Worm (Caenorhabditis elegans) whole organism, late embryonic: ENCODE data around the gene lgc-41.
A peak's percentile ranks its signal among the peaks of the same experiment; 100 is the strongest.

Experiments used
- C08G9.2 ChIP-seq: sonication (generic microtip); optimal IDR thresholded peaks from 2 replicates; lab custom pipeline; 2016; ENCODE audit warnings: mild to moderate bottlenecking, missing genetic modification characterization, moderate library complexity, missing compliant biosample characterization
- F13H6.1 ChIP-seq: sonication (generic microtip); optimal IDR thresholded peaks from 2 replicates; lab custom pipeline; 2016; ENCODE audit warnings: missing genetic modification characterization, missing compliant biosample characterization
- K02D7.2 ChIP-seq: sonication (generic microtip); optimal IDR thresholded peaks from 2 replicates; lab custom pipeline; 2017; ENCODE audit warnings: mild to moderate bottlenecking, missing genetic modification characterization, missing compliant biosample characterization
- K09A11.1 ChIP-seq: sonication (generic microtip); optimal IDR thresholded peaks from 2 replicates; lab custom pipeline; 2017; ENCODE audit warnings: antibody characterized with exemption, mild to moderate bottlenecking, missing genetic modification characterization, missing compliant biosample characterization; ENCODE audit not compliant: insufficient read depth
- Y22D7AL.16 ChIP-seq: sonication (generic microtip); optimal IDR thresholded peaks from 2 replicates; lab custom pipeline; 2016; ENCODE audit warnings: missing genetic modification characterization, missing compliant biosample characterization
- ama-1 ChIP-seq: fragments of 150-350 bp; optimal IDR thresholded peaks from 2 replicates; lab custom pipeline; 2014
- ceh-14 ChIP-seq: sonication (generic microtip); optimal IDR thresholded peaks from 2 replicates; lab custom pipeline; 2016; ENCODE audit warnings: missing genotype, missing genetic modification characterization, missing compliant biosample characterization
- ceh-18 ChIP-seq: sonication (generic microtip); optimal IDR thresholded peaks from 2 replicates; lab custom pipeline; 2016; ENCODE audit warnings: missing genetic modification characterization, missing compliant biosample characterization
- ceh-19 ChIP-seq: fragments of 200-800 bp; sonication (Bioruptor generic); optimal IDR thresholded peaks from 2 replicates; lab custom pipeline; 2018; ENCODE audit warnings: mild to moderate bottlenecking, missing genetic modification characterization, missing compliant biosample characterization
- ceh-2 ChIP-seq: sonication (generic microtip); optimal IDR thresholded peaks from 2 replicates; lab custom pipeline; 2016; ENCODE audit warnings: missing genotype, missing genetic modification characterization, missing compliant biosample characterization
- ceh-24 ChIP-seq: sonication (generic microtip); optimal IDR thresholded peaks from 2 replicates; lab custom pipeline; 2016; ENCODE audit warnings: mild to moderate bottlenecking, missing genetic modification characterization, missing compliant biosample characterization
- ceh-30 ChIP-seq: fragments of 150-350 bp; optimal IDR thresholded peaks from 2 replicates; lab custom pipeline; 2014; ENCODE audit warnings: missing biosample characterization, missing genetic modification characterization
- ceh-34 ChIP-seq: sonication (generic microtip); optimal IDR thresholded peaks from 2 replicates; lab custom pipeline; 2016; ENCODE audit warnings: mild to moderate bottlenecking, missing genetic modification characterization, missing compliant biosample characterization
- ceh-45 ChIP-seq: fragments of 200-800 bp; sonication (Bioruptor generic); IDR thresholded peaks from 2 replicates; pipeline ENCODE4 v1.3.6; 2022; ENCODE audit warnings: missing genetic modification reagents, missing genetic modification characterization, missing compliant biosample characterization
- ceh-48 ChIP-seq: sonication (generic microtip); optimal IDR thresholded peaks from 2 replicates; lab custom pipeline; 2016; ENCODE audit warnings: missing genetic modification characterization, inconsistent platforms, missing compliant biosample characterization
- ceh-6 ChIP-seq: fragments of 200-800 bp; sonication (Bioruptor generic); optimal IDR thresholded peaks from 2 replicates; lab custom pipeline; 2018; ENCODE audit warnings: mild to moderate bottlenecking, missing genetic modification characterization, missing compliant biosample characterization
- ceh-9 ChIP-seq: sonication (generic microtip); optimal IDR thresholded peaks from 2 replicates; lab custom pipeline; 2016; ENCODE audit warnings: mild to moderate bottlenecking, missing genetic modification characterization, inconsistent platforms, missing compliant biosample characterization
- elt-2 ChIP-seq: sonication (generic microtip); optimal IDR thresholded peaks from 2 replicates; lab custom pipeline; 2016; ENCODE audit warnings: missing genetic modification reagents, missing genetic modification characterization, missing compliant biosample characterization
- ets-4 ChIP-seq: sonication (generic microtip); optimal IDR thresholded peaks from 2 replicates; lab custom pipeline; 2016; ENCODE audit warnings: missing genetic modification characterization, missing compliant biosample characterization
- eyg-1 ChIP-seq: sonication (generic microtip); optimal IDR thresholded peaks from 2 replicates; lab custom pipeline; 2016; ENCODE audit warnings: missing genotype, missing genetic modification characterization, missing compliant biosample characterization
- fkh-6 ChIP-seq: sonication (generic microtip); optimal IDR thresholded peaks from 2 replicates; lab custom pipeline; 2016; ENCODE audit warnings: missing genetic modification characterization, missing compliant biosample characterization
- gmeb-2 ChIP-seq: sonication (generic microtip); optimal IDR thresholded peaks from 2 replicates; lab custom pipeline; 2016; ENCODE audit warnings: missing genetic modification characterization, inconsistent platforms, missing compliant biosample characterization
- hlh-30 ChIP-seq: sonication (generic microtip); optimal IDR thresholded peaks from 2 replicates; lab custom pipeline; 2017; ENCODE audit warnings: antibody characterized with exemption, missing genetic modification characterization, missing compliant biosample characterization; ENCODE audit not compliant: insufficient read depth
- hlh-6 ChIP-seq: sonication (generic microtip); optimal IDR thresholded peaks from 2 replicates; lab custom pipeline; 2016; ENCODE audit warnings: missing genotype, missing genetic modification characterization, missing compliant biosample characterization
- hlh-8 ChIP-seq: sonication (generic microtip); optimal IDR thresholded peaks from 2 replicates; lab custom pipeline; 2016; ENCODE audit warnings: missing genotype, missing genetic modification characterization, missing compliant biosample characterization
- lim-6 ChIP-seq: sonication (generic microtip); optimal IDR thresholded peaks from 2 replicates; lab custom pipeline; 2016; ENCODE audit warnings: missing genetic modification characterization, missing compliant biosample characterization
- madf-2 ChIP-seq: sonication (generic microtip); optimal IDR thresholded peaks from 2 replicates; lab custom pipeline; 2017; ENCODE audit warnings: missing genetic modification characterization, missing compliant biosample characterization
- nhr-11 ChIP-seq: fragments of 150-350 bp; optimal IDR thresholded peaks from 2 replicates; lab custom pipeline; 2014; ENCODE audit warnings: missing biosample characterization, missing genetic modification characterization
- nhr-232 ChIP-seq: sonication (generic microtip); optimal IDR thresholded peaks from 2 replicates; lab custom pipeline; 2016; ENCODE audit warnings: missing genetic modification characterization, missing compliant biosample characterization
- npax-4 ChIP-seq: sonication (generic microtip); optimal IDR thresholded peaks from 2 replicates; lab custom pipeline; 2016; ENCODE audit warnings: missing genetic modification characterization, missing compliant biosample characterization
- odd-2 ChIP-seq: sonication (generic microtip); optimal IDR thresholded peaks from 2 replicates; lab custom pipeline; 2017; ENCODE audit warnings: antibody characterized with exemption, mild to moderate bottlenecking, missing genetic modification characterization, missing compliant biosample characterization
- pax-1 ChIP-seq: fragments of 150-350 bp; optimal IDR thresholded peaks from 2 replicates; lab custom pipeline; 2014; ENCODE audit warnings: missing biosample characterization, missing genetic modification characterization
- pha-2 ChIP-seq: sonication (generic microtip); optimal IDR thresholded peaks from 2 replicates; lab custom pipeline; 2017; ENCODE audit warnings: mild to moderate bottlenecking, missing genetic modification characterization, missing compliant biosample characterization
- pha-4 ChIP-seq: fragments of 150-350 bp; optimal IDR thresholded peaks from 2 replicates; lab custom pipeline; 2018; ENCODE audit warnings: missing biosample characterization, missing genetic modification reagents, missing genetic modification characterization
- rnt-1 ChIP-seq: sonication (generic microtip); optimal IDR thresholded peaks from 2 replicates; lab custom pipeline; 2016; ENCODE audit warnings: missing genetic modification characterization, missing compliant biosample characterization
- sdc-2 ChIP-seq: sonication (generic microtip); optimal IDR thresholded peaks from 2 replicates; lab custom pipeline; 2016; ENCODE audit warnings: missing genotype, missing genetic modification characterization, missing compliant biosample characterization
- sox-2 ChIP-seq: fragments of 200-800 bp; sonication (Bioruptor generic); IDR thresholded peaks from 2 replicates; pipeline ENCODE4 v1.3.6; 2022; ENCODE audit warnings: missing genetic modification reagents, missing genetic modification characterization, missing compliant biosample characterization
- tbx-2 ChIP-seq: sonication (generic microtip); optimal IDR thresholded peaks from 2 replicates; lab custom pipeline; 2016; ENCODE audit warnings: missing genetic modification characterization, missing compliant biosample characterization
- ttx-3 ChIP-seq: sonication (generic microtip); optimal IDR thresholded peaks from 2 replicates; lab custom pipeline; 2016; ENCODE audit warnings: missing genetic modification reagents, missing genetic modification characterization, missing compliant biosample characterization
- unc-3 ChIP-seq, 2 experiments: fragments of 200-800 bp in 1 of 2; sonication (Bioruptor generic) in 1 of 2; sonication (generic microtip) in 1 of 2; conservative IDR thresholded peaks in 1 of 2; optimal IDR thresholded peaks in 1 of 2; 2 replicates each; pipeline versions ENCODE4 v1.3.6 to Lab custom; 2016 to 2022; ENCODE audit warnings: missing compliant biosample characterization in 2 of 2, missing genetic modification characterization in 2 of 2, missing genetic modification reagents in 1 of 2
- unc-42 ChIP-seq: sonication (generic microtip); optimal IDR thresholded peaks from 2 replicates; lab custom pipeline; 2016; ENCODE audit warnings: missing genotype, missing genetic modification characterization, missing compliant biosample characterization
- ztf-16 ChIP-seq: sonication (generic microtip); optimal IDR thresholded peaks from 2 replicates; lab custom pipeline; 2017; ENCODE audit warnings: missing genetic modification characterization, missing compliant biosample characterization

Gene lgc-41

ce11 chrX:10424744-10425143, 29.3 kb upstream of the lgc-41 start:
- TF ChIP-seq ceh-30 (tag; lab: Kevin White, UChicago), result no peak
- no peak for TF ChIP-seq lim-6 (tag; lab: Kevin White, UChicago)
- TF ChIP-seq ceh-45 (GFP tag; lab: Robert Waterston, UW), result no peak
- no peak for TF ChIP-seq pha-4 (tag; lab: Kevin White, UChicago)
- TF ChIP-seq ama-1 (lab: Kevin White, UChicago), result no peak
- no peak for TF ChIP-seq odd-2 (tag; lab: Kevin White, UChicago)

ce11 chrX:10428109-10428508, 26.0 kb upstream of the lgc-41 start:
- no peak for TF ChIP-seq odd-2 (tag; lab: Kevin White, UChicago)
- no peak for TF ChIP-seq pax-1 (tag; lab: Kevin White, UChicago)
- TF ChIP-seq ceh-2 (tag; lab: Kevin White, UChicago), result no peak
- TF ChIP-seq unc-42, result no peak
- no peak for TF ChIP-seq ceh-6 (GFP tag; lab: Kevin White, UChicago)
- TF ChIP-seq ceh-34 (tag; lab: Kevin White, UChicago), result no peak
- no peak for TF ChIP-seq ceh-24 (tag; lab: Kevin White, UChicago)
- TF ChIP-seq, all 69 proteins: peak for 0

ce11 chrX:10428557-10428956, 25.5 kb upstream of the lgc-41 start, which contains the start of gene mig-15:
TSS of gene mig-15 (minus strand) at chrX:10428657.
- TF ChIP-seq sox-2 (GFP tag; lab: Robert Waterston, UW), result no peak
- TF ChIP-seq ceh-14, result no peak
- no peak for TF ChIP-seq ztf-16 (tag; lab: Kevin White, UChicago)
- TF ChIP-seq K09A11.1, result no peak

DNA sequence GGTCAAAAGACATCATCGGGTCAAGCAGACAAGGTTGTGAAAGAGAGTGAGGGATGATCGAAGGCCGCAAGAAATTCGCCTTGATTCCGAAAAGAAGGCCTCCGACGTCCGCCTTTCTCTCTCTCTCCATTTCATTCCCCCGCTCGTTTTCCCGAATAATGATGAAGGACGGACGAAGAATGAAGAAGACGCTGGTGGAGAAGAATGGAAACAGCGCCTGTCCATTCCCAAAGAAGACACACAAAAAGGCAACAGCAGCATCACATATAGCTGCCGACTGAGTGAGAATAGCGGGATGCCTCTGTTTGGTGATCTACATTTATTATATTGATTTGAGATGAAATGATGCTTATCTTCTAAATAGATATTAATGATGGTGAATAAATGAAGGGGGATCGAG, 24.9 kb upstream of the lgc-41 start:
- TF ChIP-seq eyg-1 (tag; lab: Kevin White, UChicago) (no peak), hlh-30 (tag; lab: Kevin White, UChicago) (no peak), ceh-9 (tag; lab: Kevin White, UChicago) (no peak), rnt-1 (tag; lab: Kevin White, UChicago) (no peak), lim-6 (tag; lab: Kevin White, UChicago) (no peak), tbx-2 (tag; lab: Kevin White, UChicago) (no peak), ceh-19 (GFP tag; lab: Kevin White, UChicago) (no peak), nhr-11 (tag; lab: Kevin White, UChicago) (no peak), odd-2 (tag; lab: Kevin White, UChicago) (no peak), pha-2 (tag; lab: Kevin White, UChicago) (no peak), ceh-18 (no peak), madf-2 (tag; lab: Kevin White, UChicago) (no peak), ztf-16 (tag; lab: Kevin White, UChicago) (no peak), C08G9.2 (tag; lab: Kevin White, UChicago) (no peak), gmeb-2 (tag; lab: Kevin White, UChicago) (no peak), K09A11.1 (no peak), Y22D7AL.16 (tag; lab: Kevin White, UChicago) (no peak), K02D7.2 (tag; lab: Kevin White, UChicago) (no peak), ceh-48 (tag; lab: Kevin White, UChicago) (no peak), elt-2 (tag; lab: Kevin White, UChicago) (no peak)

DNA sequence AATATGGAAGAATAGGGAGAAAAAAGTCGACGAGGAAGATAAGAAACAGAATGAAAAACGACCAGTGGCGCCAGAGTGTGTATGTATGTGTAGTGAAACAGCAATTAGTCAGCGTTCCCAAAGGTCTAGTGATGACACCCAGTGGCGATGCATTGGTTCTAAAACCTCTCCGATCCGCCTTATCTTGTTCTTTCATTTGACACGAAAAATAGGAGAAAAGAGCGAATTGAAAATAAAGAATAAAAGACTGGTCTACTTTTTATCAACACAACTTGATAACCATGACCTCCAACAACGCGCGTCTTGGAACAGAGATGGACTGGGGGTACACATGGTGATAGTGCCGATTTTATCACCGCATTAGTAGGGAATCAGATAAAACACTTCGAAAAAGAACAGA, 23.2 kb upstream of the lgc-41 start:
- TF ChIP-seq nhr-11 (tag; lab: Kevin White, UChicago), result no peak
- no peak for TF ChIP-seq eyg-1 (tag; lab: Kevin White, UChicago)
- no peak for TF ChIP-seq odd-2 (tag; lab: Kevin White, UChicago)
- peak; percentile 75 for TF ChIP-seq elt-2 (tag; lab: Kevin White, UChicago)
- TF ChIP-seq ceh-24 (tag; lab: Kevin White, UChicago), result no peak

DNA sequence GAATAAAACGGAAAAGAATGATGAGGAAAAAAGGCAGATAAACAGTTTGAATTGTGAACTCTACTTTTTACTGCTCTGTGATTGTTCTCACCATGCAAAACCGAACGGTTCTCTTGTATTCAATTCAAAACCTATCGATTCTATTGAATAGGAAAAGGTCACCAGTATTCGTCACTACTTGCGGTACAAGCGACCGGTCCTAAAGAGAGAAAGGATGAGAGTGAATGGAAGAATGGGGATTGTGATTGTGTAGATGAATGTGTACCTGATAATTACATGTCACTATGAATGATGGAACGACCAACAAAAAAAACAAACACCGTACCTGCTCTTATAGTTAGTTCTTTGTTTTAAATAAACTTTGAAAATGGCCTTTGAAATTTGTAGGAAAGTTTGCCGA, 21.3 kb upstream of the lgc-41 start:
- TF ChIP-seq sdc-2 (tag; lab: Kevin White, UChicago), result no peak
- TF ChIP-seq hlh-6, result no peak
- TF ChIP-seq ttx-3 (tag; lab: Kevin White, UChicago), result no peak
- TF ChIP-seq ceh-9 (tag; lab: Kevin White, UChicago), result no peak
- TF ChIP-seq hlh-8, result no peak
- TF ChIP-seq npax-4, result no peak
- TF ChIP-seq odd-2 (tag; lab: Kevin White, UChicago), result no peak
- no peak for TF ChIP-seq hlh-30 (tag; lab: Kevin White, UChicago)
- no peak for TF ChIP-seq fkh-6
- no peak for TF ChIP-seq ceh-18
- no peak for TF ChIP-seq F13H6.1 (tag; lab: Kevin White, UChicago)
- TF ChIP-seq ets-4 (tag; lab: Kevin White, UChicago), result no peak
- TF ChIP-seq ceh-6 (GFP tag; lab: Kevin White, UChicago), result no peak
- TF ChIP-seq unc-3 (GFP tag; conservative IDR thresholded peaks at IDR 0.05; lab: Robert Waterston, UW), result no peak
- TF ChIP-seq unc-3 (tag; optimal IDR thresholded peaks at IDR 0.05; lab: Kevin White, UChicago), result no peak
- TF ChIP-seq ama-1 (lab: Kevin White, UChicago), result no peak
- TF ChIP-seq rnt-1 (tag; lab: Kevin White, UChicago), result no peak
- no peak for TF ChIP-seq nhr-232 (tag; lab: Kevin White, UChicago)
